Worm (Caenorhabditis elegans) whole organism, L1 larva: ENCODE results near the gene K09F5.6.

Experiments used
- C34B4.2 ChIP-seq: sonication (generic microtip); optimal IDR thresholded peaks from 2 replicates; lab custom pipeline; 2017; ENCODE audit warnings: mild to moderate bottlenecking, missing genetic modification characterization, missing compliant biosample characterization
- Y116A8C.19 ChIP-seq: sonication (generic microtip); optimal IDR thresholded peaks from 2 replicates; lab custom pipeline; 2016; ENCODE audit warnings: missing compliant biosample characterization, missing genetic modification characterization, borderline replicate concordance
- aha-1 ChIP-seq: fragments of 150-350 bp; optimal IDR thresholded peaks from 2 replicates; lab custom pipeline; 2014; ENCODE audit warnings: missing biosample characterization, missing genetic modification characterization
- alr-1 ChIP-seq: fragments of 200-800 bp; sonication (Bioruptor generic); optimal IDR thresholded peaks from 2 replicates; lab custom pipeline; 2018; ENCODE audit warnings: borderline replicate concordance, mild to moderate bottlenecking, missing genetic modification characterization, missing compliant biosample characterization
- blmp-1 ChIP-seq: fragments of 150-350 bp; optimal IDR thresholded peaks from 2 replicates; lab custom pipeline; 2014; ENCODE audit warnings: missing biosample characterization, missing genetic modification characterization
- ceh-8 ChIP-seq: fragments of 200-800 bp; sonication (Bioruptor generic); optimal IDR thresholded peaks from 2 replicates; lab custom pipeline; 2018; ENCODE audit warnings: mild to moderate bottlenecking, missing genetic modification characterization, moderate library complexity, missing compliant biosample characterization
- ceh-82 ChIP-seq, 3 experiments: fragments of 150-350 bp in 1 of 3; sonication (generic microtip) in 2 of 3; optimal IDR thresholded peaks; 2 replicates each; lab custom pipeline; 2014 to 2017; ENCODE audit warnings: missing biosample characterization in 3 of 3, missing genetic modification characterization in 3 of 3
- ceh-88 ChIP-seq: fragments of 200-800 bp; sonication (Bioruptor generic); IDR thresholded peaks from 2 replicates; pipeline ENCODE4 v1.3.6; 2022; ENCODE audit warnings: missing genetic modification characterization, missing compliant biosample characterization
- ces-1 ChIP-seq: fragments of 150-350 bp; optimal IDR thresholded peaks from 2 replicates; lab custom pipeline; 2014; ENCODE audit warnings: missing biosample characterization, missing genetic modification reagents, missing genetic modification characterization
- dpl-1 ChIP-seq, 3 experiments: fragments of 150-350 bp in 2 of 3; sonication (generic microtip) in 1 of 3; optimal IDR thresholded peaks; 2 replicates each; lab custom pipeline; 2014 to 2017; ENCODE audit warnings: missing biosample characterization in 3 of 3, missing genetic modification characterization in 3 of 3, missing genetic modification reagents in 3 of 3
- dsc-1 ChIP-seq: sonication (generic microtip); optimal IDR thresholded peaks from 2 replicates; lab custom pipeline; 2016; ENCODE audit warnings: mild to moderate bottlenecking, missing genetic modification characterization, missing compliant biosample characterization
- efl-1 ChIP-seq, 4 experiments: fragments of 150-350 bp; optimal IDR thresholded peaks in 3 of 4; peaks in 1 of 4; 1 replicate in 1 of 4; 2 replicates in 3 of 4; lab custom pipeline; 2014; ENCODE audit warnings: missing biosample characterization in 2 of 4, missing genetic modification characterization in 2 of 4, missing genetic modification reagents in 2 of 4
- fkh-10 ChIP-seq: sonication (generic microtip); optimal IDR thresholded peaks from 2 replicates; lab custom pipeline; 2017; ENCODE audit warnings: missing biosample characterization, missing genetic modification reagents, missing genetic modification characterization
- fkh-8 ChIP-seq: sonication (generic microtip); optimal IDR thresholded peaks from 2 replicates; lab custom pipeline; 2016; ENCODE audit warnings: mild to moderate bottlenecking, missing genetic modification characterization, missing compliant biosample characterization
- isw-1 ChIP-seq: fragments of 200-800 bp; sonication (Bioruptor generic); IDR thresholded peaks from 2 replicates; pipeline ENCODE4 v1.3.6; 2022; ENCODE audit warnings: missing genetic modification characterization, missing compliant biosample characterization
- lin-14 ChIP-seq: fragments of 200-800 bp; sonication (Bioruptor generic); optimal IDR thresholded peaks from 2 replicates; lab custom pipeline; 2018; ENCODE audit warnings: mild to moderate bottlenecking, missing genetic modification characterization, moderate library complexity, missing compliant biosample characterization
- lin-35 ChIP-seq, 2 experiments: fragments of 150-350 bp; optimal IDR thresholded peaks; 2 replicates each; lab custom pipeline; 2014; ENCODE audit warnings: missing biosample characterization in 2 of 2, missing genetic modification characterization in 2 of 2, missing genetic modification reagents in 2 of 2
- lin-39 ChIP-seq: fragments of 150-350 bp; optimal IDR thresholded peaks from 2 replicates; lab custom pipeline; 2014; ENCODE audit warnings: missing biosample characterization, missing genetic modification reagents, missing genetic modification characterization
- lsy-2 ChIP-seq, 2 experiments: fragments of 150-350 bp; optimal IDR thresholded peaks; 2 replicates each; lab custom pipeline; 2014; ENCODE audit warnings: missing biosample characterization in 2 of 2, missing genetic modification characterization in 2 of 2
- mab-9 ChIP-seq: fragments of 200-800 bp; sonication (Bioruptor generic); IDR thresholded peaks from 2 replicates; pipeline ENCODE4 v1.3.6; 2022; ENCODE audit warnings: missing genetic modification reagents, missing genetic modification characterization, missing compliant biosample characterization
- mdl-1 ChIP-seq, 2 experiments: fragments of 150-350 bp; optimal IDR thresholded peaks; 2 replicates each; lab custom pipeline; 2014 to 2017; ENCODE audit warnings: missing biosample characterization in 2 of 2, missing genetic modification characterization in 2 of 2, inconsistent platforms in 1 of 2
- mef-2 ChIP-seq: fragments of 150-350 bp; optimal IDR thresholded peaks from 2 replicates; lab custom pipeline; 2014; ENCODE audit warnings: missing biosample characterization, missing genetic modification characterization
- nhr-11 ChIP-seq: fragments of 150-350 bp; optimal IDR thresholded peaks from 2 replicates; lab custom pipeline; 2014; ENCODE audit warnings: missing biosample characterization, missing genetic modification characterization
- nhr-12 ChIP-seq: sonication (generic microtip); optimal IDR thresholded peaks from 2 replicates; lab custom pipeline; 2017; ENCODE audit warnings: missing biosample characterization, missing genetic modification characterization
- nhr-19 ChIP-seq: fragments of 200-800 bp; sonication (Bioruptor generic); conservative IDR thresholded peaks from 2 replicates; pipeline ENCODE4 v1.3.6; 2022; ENCODE audit warnings: missing genetic modification characterization, missing compliant biosample characterization
- nhr-20 ChIP-seq: sonication (generic microtip); optimal IDR thresholded peaks from 2 replicates; lab custom pipeline; 2016; ENCODE audit warnings: mild to moderate bottlenecking, missing genetic modification characterization, missing compliant biosample characterization
- nhr-237 ChIP-seq: fragments of 150-350 bp; optimal IDR thresholded peaks from 2 replicates; lab custom pipeline; 2014; ENCODE audit warnings: missing biosample characterization, missing genetic modification characterization
- nhr-47 ChIP-seq: sonication (generic microtip); optimal IDR thresholded peaks from 2 replicates; lab custom pipeline; 2016; ENCODE audit warnings: mild to moderate bottlenecking, missing genetic modification characterization, moderate library complexity, missing compliant biosample characterization
- nhr-71 ChIP-seq: sonication (generic microtip); optimal IDR thresholded peaks from 2 replicates; lab custom pipeline; 2016; ENCODE audit warnings: mild to moderate bottlenecking, missing genetic modification characterization, moderate library complexity, missing compliant biosample characterization
- nhr-77 ChIP-seq: fragments of 150-350 bp; optimal IDR thresholded peaks from 2 replicates; lab custom pipeline; 2014; ENCODE audit warnings: missing biosample characterization, missing genetic modification characterization
- nhr-90 ChIP-seq: sonication (generic microtip); optimal IDR thresholded peaks from 2 replicates; lab custom pipeline; 2016; ENCODE audit warnings: mild to moderate bottlenecking, missing genetic modification characterization, missing compliant biosample characterization; ENCODE audit not compliant: poor library complexity
- pax-3 ChIP-seq: fragments of 200-800 bp; sonication (Bioruptor generic); optimal IDR thresholded peaks from 2 replicates; lab custom pipeline; 2018; ENCODE audit warnings: mild to moderate bottlenecking, missing genetic modification characterization, moderate library complexity, missing compliant biosample characterization
- rnt-1 ChIP-seq: sonication (generic microtip); optimal IDR thresholded peaks from 2 replicates; lab custom pipeline; 2016; ENCODE audit warnings: mild to moderate bottlenecking, missing genetic modification characterization, moderate library complexity, missing compliant biosample characterization
- snu-23 ChIP-seq: sonication (generic microtip); optimal IDR thresholded peaks from 2 replicates; lab custom pipeline; 2016; ENCODE audit warnings: missing genetic modification characterization, missing compliant biosample characterization
- sup-37 ChIP-seq: fragments of 200-800 bp; sonication (Bioruptor generic); optimal IDR thresholded peaks from 2 replicates; lab custom pipeline; 2018; ENCODE audit warnings: mild to moderate bottlenecking, missing genetic modification characterization, missing compliant biosample characterization
- tlp-1 ChIP-seq: fragments of 150-350 bp; optimal IDR thresholded peaks from 2 replicates; lab custom pipeline; 2014; ENCODE audit warnings: missing biosample characterization, missing genetic modification characterization
- unc-130 ChIP-seq: fragments of 150-350 bp; optimal IDR thresholded peaks from 2 replicates; lab custom pipeline; 2017; ENCODE audit warnings: missing biosample characterization, missing genetic modification characterization, inconsistent platforms
- unc-86 ChIP-seq: sonication (generic microtip); optimal IDR thresholded peaks from 2 replicates; lab custom pipeline; 2016; ENCODE audit warnings: missing genetic modification characterization, missing compliant biosample characterization
- vab-15 ChIP-seq: sonication (generic microtip); optimal IDR thresholded peaks from 2 replicates; lab custom pipeline; 2017; ENCODE audit warnings: missing genotype, mild to moderate bottlenecking, missing genetic modification characterization, missing compliant biosample characterization
- zip-4 ChIP-seq: fragments of 200-800 bp; sonication (Bioruptor generic); optimal IDR thresholded peaks from 2 replicates; lab custom pipeline; 2018; ENCODE audit warnings: mild to moderate bottlenecking, missing genetic modification characterization, moderate library complexity, missing compliant biosample characterization
- ztf-4 ChIP-seq: fragments of 150-350 bp; optimal IDR thresholded peaks from 2 replicates; lab custom pipeline; 2014; ENCODE audit warnings: missing biosample characterization, missing genetic modification characterization

K09F5.6 gene

DNA sequence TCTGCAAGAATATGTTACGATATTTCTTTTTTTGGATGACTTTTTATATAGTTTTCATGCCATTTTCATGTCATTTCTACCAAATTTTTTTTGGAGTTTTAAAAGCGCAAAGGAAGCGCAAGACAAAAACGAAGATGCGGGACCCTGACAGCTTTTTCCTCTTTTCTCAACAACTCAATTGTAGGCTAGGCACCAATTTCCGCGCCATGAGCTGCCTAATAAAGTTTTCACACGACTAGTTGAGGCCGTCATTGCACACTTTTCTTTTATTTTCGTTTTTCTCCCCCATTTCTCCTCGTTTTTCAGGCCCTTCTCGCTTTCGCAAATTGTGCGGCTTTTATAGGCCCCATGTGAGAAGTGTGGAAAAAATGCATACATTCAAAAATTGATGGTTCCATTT, 39.2 kb upstream of the K09F5.6 start:
- TF ChIP-seq ztf-4 (tag; lab: Kevin White, UChicago) (no peak), nhr-237 (tag; lab: Kevin White, UChicago) (no peak), lin-14 (GFP tag; lab: Kevin White, UChicago) (peak; percentile 67), zip-4 (GFP tag; lab: Kevin White, UChicago) (no peak), isw-1 (GFP tag; lab: Robert Waterston, UW) (no peak), snu-23 (GFP tag; lab: Kevin White, UChicago) (no peak), fkh-8 (tag; lab: Kevin White, UChicago) (no peak), ceh-88 (no peak), ceh-82 (tag; optimal IDR thresholded peaks at IDR 0.05; lab: Kevin White, UChicago) (no peak), nhr-12 (tag; lab: Kevin White, UChicago) (no peak), mef-2 (tag; lab: Kevin White, UChicago) (no peak), ceh-8 (no peak), blmp-1 (tag; lab: Kevin White, UChicago) (no peak), fkh-10 (GFP tag; lab: Kevin White, UChicago) (peak; percentile 78), unc-130 (tag; lab: Kevin White, UChicago) (no peak), ces-1 (GFP tag; lab: Kevin White, UChicago) (peak; percentile 37)

DNA sequence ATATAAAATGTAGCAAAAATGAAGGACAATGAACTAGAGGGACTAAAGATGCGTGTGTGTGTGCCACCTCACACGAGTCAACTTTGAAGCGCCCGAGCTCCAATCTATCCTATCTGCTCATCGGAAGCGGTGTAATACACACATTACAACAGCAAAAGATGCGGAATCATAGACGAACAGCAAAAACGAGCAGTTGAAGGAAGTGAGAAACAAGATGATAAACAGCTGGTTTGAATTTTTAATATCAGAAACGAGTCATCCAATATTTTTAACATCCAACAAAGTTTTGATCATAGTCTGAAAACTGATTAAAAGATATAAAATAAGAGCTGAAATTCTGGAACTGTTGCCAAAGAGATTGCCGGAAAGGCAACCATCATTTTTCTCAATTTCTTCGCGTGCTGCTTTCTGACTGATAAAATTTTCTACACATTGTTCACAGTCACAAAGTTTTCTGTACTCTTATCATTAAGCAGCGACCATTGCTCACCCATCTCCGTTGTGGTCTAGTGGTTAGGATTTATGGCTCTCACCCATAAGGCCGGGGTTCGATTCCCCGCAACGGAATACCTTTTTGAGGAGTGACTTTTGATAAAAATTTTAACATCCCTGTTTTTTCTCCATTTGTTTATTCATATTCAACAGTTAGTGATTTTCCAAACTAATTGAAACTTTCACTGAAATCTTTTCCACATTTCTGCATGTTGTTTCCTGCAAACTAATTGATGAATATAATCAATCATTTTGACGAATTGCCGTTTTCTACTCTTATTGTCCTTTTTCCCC, 38.3 kb upstream of the K09F5.6 start, which contains the start of gene stn-2:
Gene stn-2, minus strand, starts transcription at position 75 of the 786 bp plus-strand sequence.
- no peak for TF ChIP-seq tlp-1
- TF ChIP-seq efl-1 (optimal IDR thresholded peaks at IDR 0.05; lab: Kevin White, UChicago), result no peak
- TF ChIP-seq efl-1 (GFP tag; optimal IDR thresholded peaks at IDR 0.05 in 1 of 2; lab: Kevin White, UChicago), result peak in 1 of 2 experiments; percentile 8
- peak; percentile 51 for TF ChIP-seq nhr-90
- TF ChIP-seq rnt-1 (tag; lab: Kevin White, UChicago), result peak; percentile 17
- peak in 1 of 2 experiments; percentile 36 for TF ChIP-seq lin-35 (GFP tag; optimal IDR thresholded peaks at IDR 0.05; lab: Kevin White, UChicago)
- TF ChIP-seq blmp-1 (tag; lab: Kevin White, UChicago), result peak; percentile 17
- TF ChIP-seq zip-4 (GFP tag; lab: Kevin White, UChicago), result peak; percentile 1
- TF ChIP-seq dsc-1 (tag; lab: Kevin White, UChicago), result peak; percentile 53
- peak; percentile 25; the same call in 1 of the 2 replicates for TF ChIP-seq nhr-19 (GFP tag; lab: Robert Waterston, UW)
- no peak for TF ChIP-seq sup-37 (GFP tag; lab: Kevin White, UChicago)
- peak; percentile 26 for TF ChIP-seq nhr-71 (tag; lab: Kevin White, UChicago)
- peak; percentile 23 for TF ChIP-seq snu-23 (GFP tag; lab: Kevin White, UChicago)
- TF ChIP-seq ceh-88, result no peak
- TF ChIP-seq unc-86 (tag; lab: Kevin White, UChicago), result no peak
- peak; percentile 34 for TF ChIP-seq lin-14 (GFP tag; lab: Kevin White, UChicago)
- TF ChIP-seq nhr-20, result peak; percentile 34
- peak in 1 of 2 experiments; percentile 9 for TF ChIP-seq mdl-1 (tag; optimal IDR thresholded peaks at IDR 0.05; lab: Kevin White, UChicago)

DNA sequence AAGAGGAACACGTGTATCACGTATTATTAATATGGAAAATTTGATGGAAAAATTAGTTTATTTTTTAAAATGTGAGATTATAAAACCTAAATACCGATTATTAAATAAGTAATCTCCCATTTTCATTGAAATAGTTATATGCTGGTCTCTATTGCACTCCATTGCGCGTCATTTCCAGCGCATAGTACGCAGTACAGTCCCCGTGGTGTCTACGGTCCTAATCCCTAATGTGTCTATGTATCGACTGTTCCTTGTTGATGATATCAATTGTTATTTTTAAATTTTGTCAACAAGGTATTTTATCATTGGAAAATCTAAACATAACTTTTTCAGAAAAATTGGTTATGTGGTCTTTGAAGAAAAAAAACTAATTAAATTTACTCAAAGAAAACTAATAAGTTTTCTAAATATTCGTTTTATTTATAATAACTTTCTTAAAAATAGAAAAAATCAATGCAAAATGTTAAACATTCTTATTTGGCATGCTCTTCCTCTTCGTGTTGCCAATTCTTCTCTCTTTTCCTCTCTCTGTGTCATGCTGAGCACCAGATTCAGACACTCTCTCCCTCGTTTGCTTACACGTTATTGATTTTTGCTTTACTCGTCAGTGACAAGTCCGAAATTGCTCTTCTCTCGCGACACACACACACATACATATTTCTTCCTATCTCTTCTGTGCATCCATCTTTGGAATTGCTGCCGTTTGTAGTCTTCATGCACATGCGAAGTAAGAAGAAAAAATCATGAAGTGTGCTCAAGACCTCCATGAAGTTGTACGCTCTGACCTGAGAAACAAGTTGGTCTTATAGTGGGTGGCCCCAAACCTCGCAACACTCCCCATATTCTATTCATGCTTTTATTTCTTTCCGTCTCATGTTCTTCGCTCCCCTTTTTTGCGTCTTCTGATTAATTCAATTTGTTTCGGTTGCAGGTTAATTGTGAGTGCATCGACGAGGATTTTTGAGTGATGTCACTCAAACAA, 36.8 kb upstream of the K09F5.6 start, which contains the start of gene unc-18:
Gene unc-18, plus strand, starts transcription at position 932 of the 982 bp plus-strand sequence.
- peak; percentile 30 to 38 for TF ChIP-seq lin-35 (GFP tag; optimal IDR thresholded peaks at IDR 0.05; lab: Kevin White, UChicago)
- no peak for TF ChIP-seq nhr-20
- no peak for TF ChIP-seq nhr-11 (tag; lab: Kevin White, UChicago)
- peak; percentile 9 to 26 for TF ChIP-seq lsy-2 (tag; optimal IDR thresholded peaks at IDR 0.05; lab: Kevin White, UChicago)
- no peak for TF ChIP-seq efl-1 (optimal IDR thresholded peaks at IDR 0.05; lab: Kevin White, UChicago)
- TF ChIP-seq efl-1 (GFP tag; optimal IDR thresholded peaks at IDR 0.05 in 1 of 2; lab: Kevin White, UChicago), result peak in 1 of 2 experiments; percentile 33
- TF ChIP-seq nhr-71 (tag; lab: Kevin White, UChicago), result peak; percentile 21
- peak; percentile 18 to 40 (median 35) for TF ChIP-seq ceh-82 (tag; optimal IDR thresholded peaks at IDR 0.05; lab: Kevin White, UChicago)
- TF ChIP-seq Y116A8C.19 (tag; lab: Kevin White, UChicago), result no peak
- peak; percentile 57 for TF ChIP-seq fkh-8 (tag; lab: Kevin White, UChicago)
- no peak for TF ChIP-seq vab-15
- TF ChIP-seq mab-9 (GFP tag; lab: Robert Waterston, UW), result no peak
- peak; percentile 34 for TF ChIP-seq fkh-10 (GFP tag; lab: Kevin White, UChicago)
- no peak for TF ChIP-seq aha-1 (tag; lab: Kevin White, UChicago)
- TF ChIP-seq C34B4.2 (tag; lab: Kevin White, UChicago), result no peak
- TF ChIP-seq ceh-8, result no peak
- no peak for TF ChIP-seq pax-3
- TF ChIP-seq tlp-1, result no peak
- no peak for TF ChIP-seq alr-1
- no peak for TF ChIP-seq nhr-77 (tag; lab: Kevin White, UChicago)
- no peak for TF ChIP-seq lin-39
- TF ChIP-seq dpl-1 (GFP tag; optimal IDR thresholded peaks at IDR 0.05; lab: Kevin White, UChicago), result no peak
- TF ChIP-seq nhr-47 (tag; lab: Kevin White, UChicago), result no peak
